Fruit fly (Drosophila melanogaster) whole organism, embryonic: ENCODE results near the gene BuGZ.

ENCODE experiments used
- Awh ChIP-seq: fragments of 200-800 bp; sonication (Bioruptor generic); IDR thresholded peaks from 2 replicates; pipeline ENCODE4, ENCODE4 v1.3.6; 2022; ENCODE audit warnings: missing biosample characterization, missing genetic modification characterization
- Blimp-1 ChIP-seq: fragments of 200-800 bp; sonication (Bioruptor generic); optimal IDR thresholded peaks from 3 replicates; lab custom pipeline; 2018; ENCODE audit warnings: missing biosample characterization, missing genetic modification characterization, mild to moderate bottlenecking, moderate library complexity, missing genetic modification reagents
- BtbVII ChIP-seq: fragments of 200-800 bp; sonication (Bioruptor generic); optimal IDR thresholded peaks from 3 replicates; lab custom pipeline; 2017; ENCODE audit warnings: missing biosample characterization, mild to moderate bottlenecking, missing genetic modification characterization
- CG10543 ChIP-seq: fragments of 200-800 bp; sonication (Bioruptor generic); optimal IDR thresholded peaks from 3 replicates; lab custom pipeline; 2017; ENCODE audit warnings: missing biosample characterization, mild to moderate bottlenecking, missing genetic modification characterization, moderate library complexity
- CG12219 ChIP-seq: fragments of 200-800 bp; sonication (Bioruptor generic); optimal IDR thresholded peaks from 3 replicates; lab custom pipeline; 2018; ENCODE audit warnings: missing biosample characterization, mild to moderate bottlenecking, missing genetic modification characterization
- CG13287 ChIP-seq: fragments of 200-800 bp; sonication (Bioruptor generic); IDR thresholded peaks from 2 replicates; pipeline ENCODE4 v1.3.6; 2022; ENCODE audit warnings: missing biosample characterization, missing genetic modification characterization; ENCODE audit not compliant: partially characterized antibody
- CG18764 ChIP-seq: fragments of 200-800 bp; sonication (Bioruptor generic); optimal IDR thresholded peaks from 3 replicates; lab custom pipeline; 2016; ENCODE audit warnings: missing biosample characterization, missing genetic modification characterization
- CG33213 ChIP-seq: fragments of 200-800 bp; sonication (Bioruptor generic); optimal IDR thresholded peaks from 3 replicates; lab custom pipeline; 2016; ENCODE audit warnings: missing biosample characterization, missing genetic modification characterization
- CG34376 ChIP-seq: fragments of 200-800 bp; sonication (Bioruptor generic); optimal IDR thresholded peaks from 2 replicates; lab custom pipeline; 2018; ENCODE audit warnings: missing biosample characterization, mild to moderate bottlenecking, missing genetic modification characterization
- CG3995 ChIP-seq: fragments of 200-800 bp; sonication (Bioruptor generic); optimal IDR thresholded peaks from 3 replicates; lab custom pipeline; 2016; ENCODE audit warnings: missing biosample characterization, missing genetic modification characterization
- CG4328 ChIP-seq: fragments of 200-800 bp; sonication (Bioruptor generic); optimal IDR thresholded peaks from 3 replicates; lab custom pipeline; 2017; ENCODE audit warnings: missing biosample characterization, missing genetic modification reagents, missing genetic modification characterization
- CG4617 ChIP-seq: fragments of 200-800 bp; sonication (Bioruptor generic); optimal IDR thresholded peaks from 3 replicates; lab custom pipeline; 2016; ENCODE audit warnings: missing biosample characterization, missing genetic modification characterization, borderline replicate concordance
- Deaf1 ChIP-seq: fragments of 200-800 bp; optimal IDR thresholded peaks from 3 replicates; lab custom pipeline; 2019; ENCODE audit warnings: missing biosample characterization, mild to moderate bottlenecking, missing genetic modification characterization, moderate library complexity
- E2f2 ChIP-seq: fragments of 200-800 bp; sonication (Bioruptor generic); IDR thresholded peaks from 2 replicates; pipeline ENCODE4 v1.3.6; 2022; ENCODE audit warnings: missing biosample characterization, missing genetic modification characterization
- Ets65A ChIP-seq: fragments of 200-800 bp; sonication (Bioruptor generic); peaks from one replicate; lab custom pipeline; 2016; ENCODE audit warnings: missing biosample characterization, missing genetic modification characterization
- Fer2 ChIP-seq: fragments of 200-800 bp; sonication (Bioruptor generic); optimal IDR thresholded peaks from 2 replicates; lab custom pipeline; 2018; ENCODE audit warnings: missing biosample characterization, mild to moderate bottlenecking, missing genetic modification characterization, moderate library complexity
- GATAe ChIP-seq: fragments of 200-800 bp; sonication (Bioruptor generic); conservative IDR thresholded peaks from 2 replicates; pipeline ENCODE4 v1.3.6; 2022; ENCODE audit warnings: missing biosample characterization, missing genetic modification characterization
- HLHmδ ChIP-seq: fragments of 200-800 bp; sonication (Bioruptor generic); optimal IDR thresholded peaks from 2 replicates; lab custom pipeline; 2018; ENCODE audit warnings: missing biosample characterization, mild to moderate bottlenecking, missing genetic modification characterization, moderate library complexity
- HmgD ChIP-seq: fragments of 200-800 bp; sonication (Bioruptor generic); optimal IDR thresholded peaks from 3 replicates; lab custom pipeline; 2016; ENCODE audit warnings: missing biosample characterization, missing genetic modification characterization
- HmgZ ChIP-seq: fragments of 200-800 bp; sonication (Bioruptor generic); optimal IDR thresholded peaks from 2 replicates; lab custom pipeline; 2018; ENCODE audit warnings: missing biosample characterization, mild to moderate bottlenecking, missing genetic modification characterization
- Hmr ChIP-seq: fragments of 200-800 bp; sonication (Bioruptor generic); optimal IDR thresholded peaks from 3 replicates; lab custom pipeline; 2017; ENCODE audit warnings: mild to moderate bottlenecking, missing biosample characterization, missing genetic modification reagents, missing genetic modification characterization
- Jarid2 ChIP-seq: fragments of 200-800 bp; sonication (Bioruptor generic); optimal IDR thresholded peaks from 3 replicates; lab custom pipeline; 2017; ENCODE audit warnings: mild to moderate bottlenecking, missing biosample characterization, missing genetic modification reagents, missing genetic modification characterization
- Lhr ChIP-seq: fragments of 200-800 bp; sonication (Bioruptor generic); optimal IDR thresholded peaks from 3 replicates; lab custom pipeline; 2017; ENCODE audit warnings: mild to moderate bottlenecking, missing biosample characterization, missing genetic modification reagents, missing genetic modification characterization
- Med ChIP-seq: fragments of 200-800 bp; sonication (Bioruptor generic); peaks from one replicate; lab custom pipeline; 2016; ENCODE audit warnings: missing biosample characterization, missing genetic modification characterization, mild to moderate bottlenecking, inconsistent platforms, moderate library complexity
- Meics ChIP-seq: fragments of 200-800 bp; sonication (Bioruptor generic); optimal IDR thresholded peaks from 2 replicates; lab custom pipeline; 2017; ENCODE audit warnings: missing biosample characterization, mild to moderate bottlenecking, missing genetic modification characterization
- Nf-YB ChIP-seq: fragments of 200-800 bp; sonication (Bioruptor generic); optimal IDR thresholded peaks from 3 replicates; lab custom pipeline; 2019; ENCODE audit warnings: missing biosample characterization, mild to moderate bottlenecking, missing genetic modification characterization, moderate library complexity
- cato ChIP-seq: fragments of 200-800 bp; sonication (Bioruptor generic); optimal IDR thresholded peaks from 2 replicates; lab custom pipeline; 2016; ENCODE audit warnings: missing biosample characterization, missing genetic modification characterization, borderline replicate concordance
- caup ChIP-seq: fragments of 200-800 bp; sonication (Bioruptor generic); optimal IDR thresholded peaks from 3 replicates; lab custom pipeline; 2017; ENCODE audit warnings: missing biosample characterization, mild to moderate bottlenecking, missing genetic modification characterization, moderate library complexity; ENCODE audit not compliant: severe bottlenecking
- chinmo ChIP-seq: fragments of 200-800 bp; sonication (Bioruptor generic); IDR thresholded peaks from 4 replicates; pipeline ENCODE4 v1.3.6; 2022; ENCODE audit warnings: missing biosample characterization, missing genetic modification characterization; ENCODE audit not compliant: partially characterized antibody
- da ChIP-seq: fragments of 200-800 bp; sonication (Bioruptor generic); optimal IDR thresholded peaks from 2 replicates; lab custom pipeline; 2016; ENCODE audit warnings: missing biosample characterization, missing genetic modification characterization
- exex ChIP-seq: fragments of 200-800 bp; sonication (Bioruptor generic); optimal IDR thresholded peaks from 4 replicates; lab custom pipeline; 2018; ENCODE audit warnings: missing biosample characterization, mild to moderate bottlenecking, missing genetic modification characterization, moderate library complexity
- fd102C ChIP-seq: fragments of 200-800 bp; sonication (Bioruptor generic); optimal IDR thresholded peaks from 2 replicates; lab custom pipeline; 2018; ENCODE audit warnings: missing biosample characterization, mild to moderate bottlenecking, missing genetic modification characterization, moderate library complexity
- grn ChIP-seq: fragments of 200-800 bp; sonication (Bioruptor generic); optimal IDR thresholded peaks from 3 replicates; lab custom pipeline; 2017; ENCODE audit warnings: missing biosample characterization, missing genetic modification characterization
- luna ChIP-seq: fragments of 200-800 bp; sonication (Bioruptor generic); optimal IDR thresholded peaks from 2 replicates; lab custom pipeline; 2016; ENCODE audit warnings: missing biosample characterization, missing genetic modification characterization
- mirr ChIP-seq: fragments of 200-800 bp; sonication (Bioruptor generic); optimal IDR thresholded peaks from 3 replicates; lab custom pipeline; 2018; ENCODE audit warnings: missing biosample characterization, mild to moderate bottlenecking, missing genetic modification characterization
- odd ChIP-seq: fragments of 200-800 bp; sonication (Bioruptor generic); optimal IDR thresholded peaks from 2 replicates; lab custom pipeline; 2017; ENCODE audit warnings: missing biosample characterization, mild to moderate bottlenecking, missing genetic modification characterization
- pita ChIP-seq: fragments of 200-800 bp; sonication (Bioruptor generic); optimal IDR thresholded peaks from 2 replicates; lab custom pipeline; 2017; ENCODE audit warnings: missing biosample characterization, mild to moderate bottlenecking, missing genetic modification characterization
- pzg ChIP-seq: fragments of 200-800 bp; sonication (Bioruptor generic); optimal IDR thresholded peaks from 3 replicates; lab custom pipeline; 2018; ENCODE audit warnings: missing biosample characterization, mild to moderate bottlenecking, missing genetic modification characterization, moderate library complexity
- row ChIP-seq: fragments of 200-800 bp; sonication (Bioruptor generic); IDR thresholded peaks from 3 replicates; pipeline ENCODE4 v1.3.6; 2022; ENCODE audit warnings: missing biosample characterization, missing genetic modification characterization
- salm ChIP-seq: fragments of 200-800 bp; sonication (Bioruptor generic); optimal IDR thresholded peaks from 2 replicates; lab custom pipeline; 2018; ENCODE audit warnings: missing biosample characterization, mild to moderate bottlenecking, missing genetic modification characterization
- schlank ChIP-seq: fragments of 200-800 bp; sonication (Bioruptor generic); optimal IDR thresholded peaks from 2 replicates; lab custom pipeline; 2018; ENCODE audit warnings: missing biosample characterization, mild to moderate bottlenecking, missing genetic modification characterization
- slbo ChIP-seq: fragments of 200-800 bp; sonication (Bioruptor generic); IDR thresholded peaks from 2 replicates; pipeline ENCODE4 v1.3.6; 2022; ENCODE audit warnings: missing biosample characterization, missing genetic modification characterization
- slp2 ChIP-seq: fragments of 200-800 bp; sonication (Bioruptor generic); optimal IDR thresholded peaks from 2 replicates; lab custom pipeline; 2016; ENCODE audit warnings: missing biosample characterization, missing genetic modification characterization
- stwl ChIP-seq: fragments of 200-800 bp; sonication (Bioruptor generic); optimal IDR thresholded peaks from 3 replicates; lab custom pipeline; 2018; ENCODE audit warnings: missing biosample characterization, mild to moderate bottlenecking, missing genetic modification characterization, moderate library complexity
- sug ChIP-seq: fragments of 200-800 bp; optimal IDR thresholded peaks from 2 replicates; lab custom pipeline; 2019; ENCODE audit warnings: missing biosample characterization, mild to moderate bottlenecking, missing genetic modification characterization, moderate library complexity

BuGZ gene

DNA sequence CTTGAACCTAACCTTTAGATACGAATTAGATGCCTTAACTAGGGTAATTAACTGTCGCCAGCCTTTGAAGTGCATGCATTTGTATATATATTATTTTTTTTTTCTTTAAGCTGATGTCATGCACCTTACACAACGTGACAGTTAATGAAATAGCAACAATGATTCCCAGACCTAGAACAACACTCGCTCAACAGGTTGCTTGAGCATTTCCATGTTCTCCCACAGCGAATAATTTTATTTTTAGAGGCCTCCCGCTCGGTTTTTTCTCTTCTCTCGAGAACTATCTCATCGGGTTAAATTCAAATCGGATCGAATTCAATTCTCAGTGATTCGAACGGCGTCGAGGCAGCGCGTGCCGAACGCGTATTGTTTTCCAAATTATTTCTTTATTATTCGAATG lies 55.5 kb downstream of the BuGZ start, which contains the start of gene Ugt37D1 (continued):
- TF ChIP-seq HmgD (GFP tag; lab: Kevin White, UChicago), result no peak
- no peak for TF ChIP-seq cato (GFP tag; lab: Kevin White, UChicago)
- TF ChIP-seq, all 482 proteins: peak for 16

DNA sequence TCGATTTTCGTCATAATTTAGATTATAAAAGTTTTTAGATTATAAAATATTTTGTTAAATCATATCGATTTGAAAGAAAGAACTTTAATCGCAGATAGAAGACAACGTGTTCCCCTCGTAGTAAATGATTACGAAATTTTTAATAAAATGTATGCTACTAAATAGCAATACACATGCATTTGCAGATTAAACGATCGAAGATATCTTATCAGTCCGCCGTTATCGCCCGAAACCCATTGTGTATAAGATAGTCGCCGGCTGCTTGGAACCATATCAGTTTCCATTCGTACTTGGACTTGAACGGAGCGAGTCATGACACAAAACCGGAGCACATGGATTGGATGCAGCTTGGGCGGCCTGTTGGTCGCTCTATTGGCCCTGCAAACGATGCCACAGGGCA lies 56.3 kb downstream of the BuGZ start:
- TF ChIP-seq grn (GFP tag; lab: Kevin White, UChicago) (peak; percentile 73), exex (tag; lab: Kevin White, UChicago) (peak; percentile 90), sug (tag; lab: Kevin White, UChicago) (peak; percentile 31), mirr (GFP tag; lab: Kevin White, UChicago) (peak; percentile 91), Med (GFP tag; lab: Kevin White, UChicago) (peak; percentile 15), Deaf1 (no peak), HLHmδ (GFP tag; lab: Kevin White, UChicago) (no peak), CG34376 (GFP tag; lab: Kevin White, UChicago) (peak; percentile 16), GATAe (GFP tag; lab: Robert Waterston, UW) (peak; percentile 93), Jarid2 (GFP tag; lab: Kevin White, UChicago) (peak; percentile 17)

DNA sequence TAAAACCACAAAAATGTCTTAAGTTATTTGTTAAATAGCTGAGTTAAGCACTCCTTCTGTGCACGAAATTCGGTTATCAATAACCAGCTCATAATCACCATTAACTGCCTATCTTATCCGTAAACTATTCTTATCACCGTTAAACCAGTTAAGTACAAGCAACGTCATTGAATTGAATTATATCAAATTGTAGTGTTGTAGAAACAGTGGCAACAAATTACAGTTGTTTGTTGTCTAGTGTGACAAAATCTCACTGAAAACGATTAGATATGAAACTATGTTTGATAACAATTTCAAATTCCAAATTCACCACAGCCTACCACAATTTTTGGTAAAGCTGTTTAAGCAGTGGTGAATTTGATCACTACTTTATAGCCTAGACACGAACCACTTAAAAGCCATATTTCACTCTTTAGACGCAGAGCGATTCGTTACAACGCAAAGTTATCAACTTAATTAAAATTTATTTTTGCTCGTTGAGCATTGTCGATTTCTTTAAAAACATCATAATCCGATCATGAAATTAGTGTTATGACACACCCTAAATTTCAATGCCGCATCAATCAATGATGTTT lies 58.5 kb downstream of the BuGZ start:
- TF ChIP-seq CG13287 (GFP tag; lab: Robert Waterston, UW), result peak; percentile 32; the same call in 1 of the 2 replicates
- TF ChIP-seq caup (GFP tag; lab: Kevin White, UChicago), result peak; percentile 35
- TF ChIP-seq schlank (tag; lab: Kevin White, UChicago), result no peak
- TF ChIP-seq CG3995 (GFP tag; lab: Kevin White, UChicago), result peak; percentile 94
- no peak for TF ChIP-seq luna
- TF ChIP-seq E2f2, result peak; percentile 78
- TF ChIP-seq HmgZ (tag; lab: Kevin White, UChicago), result peak; percentile 4
- peak; percentile 2 for TF ChIP-seq salm (tag; lab: Kevin White, UChicago)
- TF ChIP-seq Nf-YB (GFP tag; lab: Kevin White, UChicago), result no peak
- TF ChIP-seq pzg (GFP tag; lab: Kevin White, UChicago), result peak; percentile 16
- no peak for TF ChIP-seq Fer2 (tag; lab: Kevin White, UChicago)
- no peak for TF ChIP-seq CG33213 (GFP tag; lab: Kevin White, UChicago)
- peak; percentile 100 for TF ChIP-seq Meics (GFP tag; lab: Kevin White, UChicago)
- peak; percentile 13 for TF ChIP-seq Ets65A (GFP tag; lab: Kevin White, UChicago)
- TF ChIP-seq slbo (GFP tag; lab: Robert Waterston, UW), result no peak
- TF ChIP-seq odd (GFP tag; lab: Kevin White, UChicago), result peak; percentile 33
- peak; percentile 34 for TF ChIP-seq Lhr (GFP tag; lab: Kevin White, UChicago)
- no peak for TF ChIP-seq CG18764 (GFP tag; lab: Kevin White, UChicago)
- TF ChIP-seq Blimp-1, result no peak
- TF ChIP-seq CG34376 (GFP tag; lab: Kevin White, UChicago), result peak; percentile 78
- peak; percentile 32 for TF ChIP-seq Hmr (GFP tag; lab: Kevin White, UChicago)
- peak; percentile 52 for TF ChIP-seq stwl (tag; lab: Kevin White, UChicago)
- no peak for TF ChIP-seq slp2
- TF ChIP-seq CG4328 (GFP tag; lab: Kevin White, UChicago), result peak; percentile 2
- TF ChIP-seq fd102C (GFP tag; lab: Kevin White, UChicago), result no peak
- peak; percentile 4 for TF ChIP-seq CG10543
- no peak for TF ChIP-seq CG12219 (GFP tag; lab: Kevin White, UChicago)
- TF ChIP-seq row (GFP tag; lab: Robert Waterston, UW), result peak; percentile 9; the same call in 1 of the 3 replicates
- no peak for TF ChIP-seq Awh (GFP tag; lab: Robert Waterston, UW)
- TF ChIP-seq CG4617 (GFP tag; lab: Kevin White, UChicago), result no peak
- TF ChIP-seq pita (GFP tag; lab: Kevin White, UChicago), result peak; percentile 44
- TF ChIP-seq da (GFP tag; lab: Kevin White, UChicago), result no peak
- TF ChIP-seq BtbVII (GFP tag; lab: Kevin White, UChicago), result peak; percentile 83
- 0 out of 4 replicates have a peak, but pooled peaks have one; percentile 18 for TF ChIP-seq chinmo
- TF ChIP-seq exex (tag; lab: Kevin White, UChicago), result peak; percentile 99
